Worm (Caenorhabditis elegans): ENCODE measurements around the gene F54F2.7.

- TF ChIP-seq ceh-36 (tag; optimal IDR thresholded peaks at IDR 0.05) (no peak), tbx-37 (GFP tag; conservative IDR thresholded peaks at IDR 0.05) (no peak), hnd-1 (tag; optimal IDR thresholded peaks at IDR 0.05) (no peak), hmbx-1 (tag; optimal IDR thresholded peaks at IDR 0.05) (no peak)
Measured at ce11 chrIII:8811111-8811510, 4.0 kb upstream of the F54F2.7 start.

All from whole organism, early embryonic.